Worm (Caenorhabditis elegans) whole organism, L2 larva: ENCODE results near the gene B0284.3.

Source experiments
- C34F6.9 ChIP-seq: fragments of 150-350 bp; optimal IDR thresholded peaks from 2 replicates; lab custom pipeline; 2014; ENCODE audit warnings: missing biosample characterization, missing genetic modification characterization
- F13H6.1 ChIP-seq: sonication (generic microtip); optimal IDR thresholded peaks from 2 replicates; lab custom pipeline; 2016; ENCODE audit warnings: missing genetic modification characterization, missing compliant biosample characterization
- R02D3.7 ChIP-seq: fragments of 150-350 bp; optimal IDR thresholded peaks from 2 replicates; lab custom pipeline; 2014; ENCODE audit warnings: missing biosample characterization, missing genetic modification characterization
- Y55F3AM.14 ChIP-seq: fragments of 200-800 bp; sonication (Bioruptor generic); optimal IDR thresholded peaks from 2 replicates; lab custom pipeline; 2018; ENCODE audit warnings: mild to moderate bottlenecking, missing genetic modification characterization, missing compliant biosample characterization
- alr-1 ChIP-seq: fragments of 150-350 bp; optimal IDR thresholded peaks from 2 replicates; lab custom pipeline; 2014; ENCODE audit warnings: missing biosample characterization, missing genetic modification characterization
- ama-1 ChIP-seq: fragments of 150-350 bp; optimal IDR thresholded peaks from 2 replicates; lab custom pipeline; 2018; ENCODE audit warnings: inconsistent platforms
- blmp-1 ChIP-seq: sonication (generic microtip); optimal IDR thresholded peaks from 2 replicates; lab custom pipeline; 2017; ENCODE audit warnings: missing genetic modification characterization, mild to moderate bottlenecking, missing compliant biosample characterization, antibody characterized with exemption, moderate library complexity; ENCODE audit not compliant: insufficient read depth
- ceh-16 ChIP-seq: fragments of 150-350 bp; optimal IDR thresholded peaks from 2 replicates; lab custom pipeline; 2014; ENCODE audit warnings: missing biosample characterization, missing genetic modification characterization
- ceh-82 ChIP-seq: fragments of 150-350 bp; optimal IDR thresholded peaks from 2 replicates; lab custom pipeline; 2014; ENCODE audit warnings: missing biosample characterization, missing genetic modification characterization
- crh-2 ChIP-seq: sonication (generic microtip); optimal IDR thresholded peaks from 2 replicates; lab custom pipeline; 2017; ENCODE audit warnings: missing biosample characterization, missing genetic modification characterization
- egl-27 ChIP-seq: sonication (generic microtip); optimal IDR thresholded peaks from 3 replicates; lab custom pipeline; 2017; ENCODE audit warnings: missing biosample characterization, missing genetic modification reagents, missing genetic modification characterization
- elt-1 ChIP-seq: fragments of 150-350 bp; optimal IDR thresholded peaks from 2 replicates; lab custom pipeline; 2014; ENCODE audit warnings: missing biosample characterization, missing genetic modification characterization
- elt-3 ChIP-seq: sonication (generic microtip); optimal IDR thresholded peaks from 2 replicates; lab custom pipeline; 2017; ENCODE audit warnings: missing biosample characterization, missing genetic modification characterization
- fos-1 ChIP-seq: fragments of 150-350 bp; optimal IDR thresholded peaks from 2 replicates; lab custom pipeline; 2014; ENCODE audit warnings: missing biosample characterization, missing genetic modification characterization
- gmeb-1 ChIP-seq: fragments of 150-350 bp; optimal IDR thresholded peaks from 2 replicates; lab custom pipeline; 2014; ENCODE audit warnings: missing biosample characterization, missing genetic modification characterization
- lin-11 ChIP-seq: fragments of 150-350 bp; sonication (generic microtip); optimal IDR thresholded peaks from 2 replicates; lab custom pipeline; 2014; ENCODE audit warnings: missing biosample characterization, missing genetic modification characterization, inconsistent platforms, mixed read lengths
- lin-13 ChIP-seq: fragments of 150-350 bp; optimal IDR thresholded peaks from 2 replicates; lab custom pipeline; 2014; ENCODE audit warnings: missing biosample characterization, missing genetic modification reagents, missing genetic modification characterization
- lin-39 ChIP-seq: fragments of 150-350 bp; optimal IDR thresholded peaks from 2 replicates; lab custom pipeline; 2014; ENCODE audit warnings: missing biosample characterization, missing genetic modification reagents, missing genetic modification characterization
- lsy-2 ChIP-seq, 2 experiments: fragments of 150-350 bp in 1 of 2; sonication (generic microtip) in 1 of 2; optimal IDR thresholded peaks; 2 replicates each; lab custom pipeline; 2014 to 2017; ENCODE audit warnings: missing biosample characterization in 2 of 2, missing genetic modification characterization in 2 of 2
- mab-5 ChIP-seq: fragments of 150-350 bp; optimal IDR thresholded peaks from 2 replicates; lab custom pipeline; 2014; ENCODE audit warnings: missing biosample characterization, missing genetic modification characterization
- mbf-1 ChIP-seq: sonication (generic microtip); optimal IDR thresholded peaks from 2 replicates; lab custom pipeline; 2017; ENCODE audit warnings: missing biosample characterization, missing genetic modification characterization
- mdl-1 ChIP-seq, 2 experiments: fragments of 150-350 bp in 1 of 2; sonication (generic microtip) in 1 of 2; optimal IDR thresholded peaks; 2 replicates each; lab custom pipeline; 2017; ENCODE audit warnings: missing biosample characterization in 2 of 2, missing genetic modification characterization in 2 of 2
- nhr-11 ChIP-seq: fragments of 150-350 bp; optimal IDR thresholded peaks from 2 replicates; lab custom pipeline; 2014; ENCODE audit warnings: missing biosample characterization, missing genetic modification characterization
- nhr-129 ChIP-seq: fragments of 150-350 bp; optimal IDR thresholded peaks from 2 replicates; lab custom pipeline; 2014; ENCODE audit warnings: missing biosample characterization, missing genetic modification characterization
- nhr-25 ChIP-seq: fragments of 150-350 bp; sonication (generic microtip); optimal IDR thresholded peaks from 3 replicates; lab custom pipeline; 2014; ENCODE audit warnings: missing biosample characterization, missing genetic modification characterization
- nhr-6 ChIP-seq: fragments of 150-350 bp; optimal IDR thresholded peaks from 2 replicates; lab custom pipeline; 2014; ENCODE audit warnings: missing biosample characterization, missing genetic modification characterization
- nhr-77 ChIP-seq: fragments of 150-350 bp; optimal IDR thresholded peaks from 2 replicates; lab custom pipeline; 2014; ENCODE audit warnings: missing biosample characterization, missing genetic modification characterization
- peb-1 ChIP-seq: fragments of 150-350 bp; optimal IDR thresholded peaks from 2 replicates; lab custom pipeline; 2014; ENCODE audit warnings: missing biosample characterization, missing genetic modification characterization
- sem-4 ChIP-seq: fragments of 150-350 bp; optimal IDR thresholded peaks from 2 replicates; lab custom pipeline; 2014; ENCODE audit warnings: missing biosample characterization, missing genetic modification reagents, missing genetic modification characterization
- skn-1 ChIP-seq: sonication (generic microtip); optimal IDR thresholded peaks from 2 replicates; lab custom pipeline; 2017; ENCODE audit warnings: missing biosample characterization, missing genetic modification characterization
- sma-9 ChIP-seq, 2 experiments: fragments of 150-350 bp in 1 of 2; sonication (generic microtip) in 1 of 2; optimal IDR thresholded peaks; 2 replicates each; lab custom pipeline; 2014 to 2016; ENCODE audit warnings: missing genetic modification characterization in 2 of 2, mild to moderate bottlenecking in 1 of 2, missing biosample characterization in 1 of 2, missing compliant biosample characterization in 1 of 2, missing genetic modification reagents in 1 of 2, moderate library complexity in 1 of 2
- snpc-4 ChIP-seq: fragments of 150-350 bp; optimal IDR thresholded peaks from 2 replicates; lab custom pipeline; 2014; ENCODE audit warnings: missing biosample characterization, missing genetic modification characterization
- unc-39 ChIP-seq: fragments of 150-350 bp; optimal IDR thresholded peaks from 2 replicates; lab custom pipeline; 2014; ENCODE audit warnings: missing biosample characterization, missing genetic modification characterization
- unc-55 ChIP-seq: fragments of 150-350 bp; sonication (generic microtip); optimal IDR thresholded peaks from 3 replicates; lab custom pipeline; 2014; ENCODE audit warnings: missing biosample characterization, missing genetic modification reagents, missing genetic modification characterization
- unc-62 ChIP-seq: fragments of 150-350 bp; optimal IDR thresholded peaks from 2 replicates; lab custom pipeline; 2014; ENCODE audit warnings: missing biosample characterization, missing genetic modification reagents, missing genetic modification characterization
- zag-1 ChIP-seq: fragments of 150-350 bp; optimal IDR thresholded peaks from 2 replicates; lab custom pipeline; 2014; ENCODE audit warnings: missing biosample characterization, missing genetic modification characterization
- ztf-1 ChIP-seq: fragments of 200-800 bp; sonication (Bioruptor generic); conservative IDR thresholded peaks from 2 replicates; pipeline ENCODE4 v1.3.6; 2022; ENCODE audit warnings: missing genetic modification characterization, missing compliant biosample characterization
- ztf-4 ChIP-seq: fragments of 150-350 bp; optimal IDR thresholded peaks from 2 replicates; lab custom pipeline; 2014; ENCODE audit warnings: missing biosample characterization, missing genetic modification characterization

The B0284.3 gene

ce11 chrIII:4404339-4404836, 24.8 kb upstream of the B0284.3 start, which contains the start of the genes R07E5.17 and snfc-5:
R07E5.17 (minus strand) TSS chrIII:4404436.
snfc-5 (plus strand) TSS chrIII:4404786.
- TF ChIP-seq sma-9 (GFP tag; optimal IDR thresholded peaks at IDR 0.05; lab: Kevin White, UChicago), result no peak
- TF ChIP-seq sma-9 (tag; optimal IDR thresholded peaks at IDR 0.05; lab: Kevin White, UChicago), result no peak
- TF ChIP-seq nhr-129 (tag; lab: Kevin White, UChicago), result peak; percentile 42
- no peak for TF ChIP-seq nhr-6 (tag; lab: Kevin White, UChicago)
- no peak for TF ChIP-seq mdl-1 (tag; optimal IDR thresholded peaks at IDR 0.05; lab: Kevin White, UChicago)
- TF ChIP-seq zag-1, result no peak
- TF ChIP-seq egl-27 (tag; lab: Kevin White, UChicago), result no peak
- TF ChIP-seq alr-1 (tag; lab: Kevin White, UChicago), result no peak
- TF ChIP-seq snpc-4 (tag; lab: Kevin White, UChicago), result peak; percentile 33
- peak; percentile 0 for TF ChIP-seq fos-1
- TF ChIP-seq nhr-77 (tag; lab: Kevin White, UChicago), result no peak
- no peak for TF ChIP-seq unc-39
- TF ChIP-seq ama-1, result no peak
- no peak for TF ChIP-seq lsy-2 (tag; optimal IDR thresholded peaks at IDR 0.05; lab: Kevin White, UChicago)
- TF ChIP-seq sem-4 (tag; lab: Kevin White, UChicago), result no peak
- no peak for TF ChIP-seq skn-1 (tag; lab: Kevin White, UChicago)
- TF ChIP-seq lin-11, result no peak
- TF ChIP-seq elt-1 (tag; lab: Kevin White, UChicago), result no peak
- TF ChIP-seq ceh-82, result no peak
- TF ChIP-seq Y55F3AM.14 (GFP tag; lab: Kevin White, UChicago), result no peak
- no peak for TF ChIP-seq nhr-11 (tag; lab: Kevin White, UChicago)
- TF ChIP-seq elt-3 (tag; lab: Kevin White, UChicago), result no peak
- TF ChIP-seq C34F6.9 (tag; lab: Kevin White, UChicago), result peak; percentile 62
- TF ChIP-seq mab-5, result no peak
- TF ChIP-seq unc-55 (GFP tag; lab: Kevin White, UChicago), result peak; percentile 56
- TF ChIP-seq lin-13 (GFP tag; lab: Kevin White, UChicago), result no peak
- no peak for TF ChIP-seq F13H6.1 (tag; lab: Kevin White, UChicago)
- TF ChIP-seq ztf-1, result no peak
- TF ChIP-seq ztf-4, result no peak
- no peak for TF ChIP-seq unc-62 (GFP tag; lab: Kevin White, UChicago)
- no peak for TF ChIP-seq peb-1
- no peak for TF ChIP-seq mbf-1
- no peak for TF ChIP-seq blmp-1 (tag; lab: Kevin White, UChicago)
- TF ChIP-seq ceh-16 (tag; lab: Kevin White, UChicago), result no peak
- no peak for TF ChIP-seq R02D3.7 (tag; lab: Kevin White, UChicago)
- TF ChIP-seq nhr-25 (tag; lab: Kevin White, UChicago), result peak; percentile 13

- TF ChIP-seq unc-62 (GFP tag; lab: Kevin White, UChicago) (no peak), C34F6.9 (tag; lab: Kevin White, UChicago) (no peak), gmeb-1 (tag; lab: Kevin White, UChicago) (no peak), F13H6.1 (tag; lab: Kevin White, UChicago) (no peak)
Measured at ce11 chrIII:4401142-4401541, 21.5 kb upstream of the B0284.3 start, which contains the start of gene R07E5.15. R07E5.15 (plus strand) TSS chrIII:4401442.

- TF ChIP-seq ama-1, result no peak
- no peak for TF ChIP-seq ceh-82
- no peak for TF ChIP-seq F13H6.1 (tag; lab: Kevin White, UChicago)
- TF ChIP-seq mdl-1 (tag; optimal IDR thresholded peaks at IDR 0.05; lab: Kevin White, UChicago), result no peak
- no peak for TF ChIP-seq unc-62 (GFP tag; lab: Kevin White, UChicago)
- no peak for TF ChIP-seq unc-39
- TF ChIP-seq snpc-4 (tag; lab: Kevin White, UChicago), result no peak
- TF ChIP-seq elt-3 (tag; lab: Kevin White, UChicago), result no peak
- TF ChIP-seq sma-9 (GFP tag; optimal IDR thresholded peaks at IDR 0.05; lab: Kevin White, UChicago), result no peak
- TF ChIP-seq sma-9 (tag; optimal IDR thresholded peaks at IDR 0.05; lab: Kevin White, UChicago), result no peak
- no peak for TF ChIP-seq lin-39 (tag; lab: Kevin White, UChicago)
- no peak for TF ChIP-seq peb-1
- no peak for TF ChIP-seq crh-2 (tag; lab: Kevin White, UChicago)
- no peak for TF ChIP-seq alr-1 (tag; lab: Kevin White, UChicago)
- TF ChIP-seq ztf-1, result no peak
- no peak for TF ChIP-seq nhr-6 (tag; lab: Kevin White, UChicago)
- no peak for TF ChIP-seq nhr-25 (tag; lab: Kevin White, UChicago)
- no peak for TF ChIP-seq skn-1 (tag; lab: Kevin White, UChicago)
- no peak for TF ChIP-seq blmp-1 (tag; lab: Kevin White, UChicago)
Measured at ce11 chrIII:4398463-4398862, 18.8 kb upstream of the B0284.3 start, which contains the start of gene R07E5.6. R07E5.6 (plus strand) TSS chrIII:4398763.
